Worm (Caenorhabditis elegans): Measurements from ENCODE around the gene fbxa-150.

DNA sequence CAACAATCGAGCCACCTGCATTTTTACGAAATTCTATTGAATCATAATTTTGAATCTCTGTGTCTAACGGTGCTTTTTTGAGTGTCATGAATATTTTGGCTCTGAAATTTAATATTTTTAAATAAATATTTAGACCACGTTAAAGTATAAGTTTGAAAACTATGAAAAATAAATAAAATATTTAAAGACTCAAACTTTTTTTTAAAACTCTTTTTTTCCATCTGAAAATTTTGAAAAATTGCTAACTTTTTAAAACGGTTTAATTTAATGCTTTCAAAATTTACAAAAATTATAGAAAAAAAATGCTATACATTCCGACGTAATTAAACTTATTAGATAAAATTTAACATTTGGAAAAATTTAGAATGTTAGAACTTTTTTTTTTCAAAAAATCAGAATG lies 21.7 kb downstream of the fbxa-150 start, which contains the start of gene slc-36.3:
- TF ChIP-seq snpc-4 (tag; optimal IDR thresholded peaks at IDR 0.05) (no peak), ztf-4 (tag; optimal IDR thresholded peaks at IDR 0.05) (no peak), egl-27 (tag; optimal IDR thresholded peaks at IDR 0.05) (no peak), elt-3 (tag; optimal IDR thresholded peaks at IDR 0.05) (no peak), nhr-76 (tag; optimal IDR thresholded peaks at IDR 0.05) (no peak), mdl-1 (tag; optimal IDR thresholded peaks at IDR 0.05) (no peak), ZK546.5 (tag; optimal IDR thresholded peaks at IDR 0.05) (no peak), nfya-1 (tag; optimal IDR thresholded peaks at IDR 0.05; ENCODE audit: insufficient read depth) (no peak), fkh-10 (GFP tag; optimal IDR thresholded peaks at IDR 0.05) (no peak), nhr-23 (tag; optimal IDR thresholded peaks at IDR 0.05) (no peak), elt-2 (tag; optimal IDR thresholded peaks at IDR 0.05) (no peak), pqm-1 (tag; optimal IDR thresholded peaks at IDR 0.05) (no peak), unc-62 (GFP tag; optimal IDR thresholded peaks at IDR 0.05) (no peak)
